Worm (Caenorhabditis elegans) whole organism, L3 larva: ENCODE measurements around the gene F40D4.13.

Experiments used
- R02D3.7 ChIP-seq: fragments of 150-350 bp; optimal IDR thresholded peaks from 2 replicates; lab custom pipeline; 2014; ENCODE audit warnings: missing biosample characterization, missing genetic modification characterization
- ZK546.5 ChIP-seq: sonication (generic microtip); optimal IDR thresholded peaks from 2 replicates; lab custom pipeline; 2017; ENCODE audit warnings: missing biosample characterization, missing genetic modification characterization
- aly-2 ChIP-seq: fragments of 150-350 bp; optimal IDR thresholded peaks from 2 replicates; lab custom pipeline; 2014; ENCODE audit warnings: missing biosample characterization, missing genetic modification characterization
- ama-1 ChIP-seq: fragments of 150-350 bp; optimal IDR thresholded peaks from 2 replicates; lab custom pipeline; 2018
- ceh-28 ChIP-seq: fragments of 150-350 bp; optimal IDR thresholded peaks from 2 replicates; lab custom pipeline; 2014; ENCODE audit warnings: missing biosample characterization, missing genetic modification reagents, missing genetic modification characterization
- ceh-82 ChIP-seq: fragments of 150-350 bp; optimal IDR thresholded peaks from 2 replicates; lab custom pipeline; 2014; ENCODE audit warnings: missing biosample characterization, missing genetic modification characterization
- ceh-9 ChIP-seq: sonication (generic microtip); optimal IDR thresholded peaks from 2 replicates; lab custom pipeline; 2018; ENCODE audit warnings: missing biosample characterization, missing genetic modification characterization
- daf-12 ChIP-seq: fragments of 150-350 bp; optimal IDR thresholded peaks from 2 replicates; lab custom pipeline; 2014; ENCODE audit warnings: missing biosample characterization, missing genetic modification reagents, missing genetic modification characterization
- egl-27 ChIP-seq: sonication (generic microtip); optimal IDR thresholded peaks from 4 replicates; lab custom pipeline; 2017; ENCODE audit warnings: missing biosample characterization, missing genetic modification reagents, missing genetic modification characterization
- egl-5 ChIP-seq: fragments of 150-350 bp; optimal IDR thresholded peaks from 2 replicates; lab custom pipeline; 2017; ENCODE audit warnings: missing biosample characterization, missing genetic modification reagents, missing genetic modification characterization, inconsistent platforms
- fkh-10 ChIP-seq: sonication (generic microtip); optimal IDR thresholded peaks from 2 replicates; lab custom pipeline; 2017; ENCODE audit warnings: missing biosample characterization, missing genetic modification reagents, missing genetic modification characterization
- fkh-2 ChIP-seq: fragments of 150-350 bp; optimal IDR thresholded peaks from 2 replicates; lab custom pipeline; 2014; ENCODE audit warnings: missing biosample characterization, missing genetic modification reagents, missing genetic modification characterization
- fos-1 ChIP-seq: fragments of 150-350 bp; optimal IDR thresholded peaks from 2 replicates; lab custom pipeline; 2014; ENCODE audit warnings: missing biosample characterization, missing genetic modification characterization
- hmg-11 ChIP-seq: sonication (generic microtip); optimal IDR thresholded peaks from 2 replicates; lab custom pipeline; 2016; ENCODE audit warnings: missing genetic modification characterization, missing compliant biosample characterization
- jun-1 ChIP-seq: fragments of 150-350 bp; optimal IDR thresholded peaks from 2 replicates; lab custom pipeline; 2014; ENCODE audit warnings: missing biosample characterization, missing genetic modification reagents, missing genetic modification characterization
- lsy-12 ChIP-seq: sonication (generic microtip); optimal IDR thresholded peaks from 2 replicates; lab custom pipeline; 2016; ENCODE audit warnings: mild to moderate bottlenecking, missing genetic modification characterization, missing compliant biosample characterization
- mdl-1 ChIP-seq: fragments of 150-350 bp; optimal IDR thresholded peaks from 2 replicates; lab custom pipeline; 2014; ENCODE audit warnings: missing biosample characterization, missing genetic modification characterization
- mml-1 ChIP-seq: fragments of 150-350 bp; sonication (generic microtip); optimal IDR thresholded peaks from 3 replicates; lab custom pipeline; 2014; ENCODE audit warnings: missing biosample characterization, missing genetic modification characterization
- nfya-1 ChIP-seq: sonication (generic microtip); optimal IDR thresholded peaks from 2 replicates; lab custom pipeline; 2017; ENCODE audit warnings: missing genetic modification characterization, mild to moderate bottlenecking, missing compliant biosample characterization, antibody characterized with exemption, moderate library complexity; ENCODE audit not compliant: insufficient read depth
- nhr-12 ChIP-seq: fragments of 150-350 bp; optimal IDR thresholded peaks from 2 replicates; lab custom pipeline; 2014; ENCODE audit warnings: missing biosample characterization, missing genetic modification characterization
- nhr-237 ChIP-seq: fragments of 150-350 bp; optimal IDR thresholded peaks from 2 replicates; lab custom pipeline; 2014; ENCODE audit warnings: missing biosample characterization, missing genetic modification characterization
- nhr-25 ChIP-seq: sonication (generic microtip); optimal IDR thresholded peaks from 2 replicates; lab custom pipeline; 2017; ENCODE audit warnings: missing biosample characterization, missing genetic modification characterization
- nhr-28 ChIP-seq: fragments of 150-350 bp; optimal IDR thresholded peaks from 2 replicates; lab custom pipeline; 2014; ENCODE audit warnings: missing biosample characterization, missing genetic modification characterization
- nhr-43 ChIP-seq: sonication (generic microtip); optimal IDR thresholded peaks from 2 replicates; lab custom pipeline; 2016; ENCODE audit warnings: mild to moderate bottlenecking, missing genetic modification characterization, missing compliant biosample characterization; ENCODE audit not compliant: poor library complexity, severe bottlenecking
- nhr-67 ChIP-seq: fragments of 150-350 bp; optimal IDR thresholded peaks from 2 replicates; lab custom pipeline; 2014; ENCODE audit warnings: missing biosample characterization, missing genetic modification characterization
- nhr-76 ChIP-seq: fragments of 150-350 bp; sonication (generic microtip); optimal IDR thresholded peaks from 5 replicates; lab custom pipeline; 2014; ENCODE audit warnings: missing biosample characterization, missing genetic modification characterization
- nhr-77 ChIP-seq: fragments of 150-350 bp; optimal IDR thresholded peaks from 2 replicates; lab custom pipeline; 2014; ENCODE audit warnings: missing biosample characterization, missing genetic modification characterization
- pha-4 ChIP-seq: fragments of 150-350 bp; optimal IDR thresholded peaks from 2 replicates; lab custom pipeline; 2014; ENCODE audit warnings: missing biosample characterization, missing genetic modification reagents, missing genetic modification characterization
- pqm-1 ChIP-seq: fragments of 150-350 bp; optimal IDR thresholded peaks from 2 replicates; lab custom pipeline; 2017; ENCODE audit warnings: missing biosample characterization, missing genetic modification characterization, inconsistent platforms
- sea-2 ChIP-seq: fragments of 150-350 bp; sonication (generic microtip); optimal IDR thresholded peaks from 4 replicates; lab custom pipeline; 2014; ENCODE audit warnings: missing biosample characterization, missing genetic modification reagents, missing genetic modification characterization
- snpc-4 ChIP-seq: fragments of 150-350 bp; optimal IDR thresholded peaks from 2 replicates; lab custom pipeline; 2014; ENCODE audit warnings: missing biosample characterization, missing genetic modification characterization
- tbx-2 ChIP-seq: sonication (generic microtip); optimal IDR thresholded peaks from 2 replicates; lab custom pipeline; 2016; ENCODE audit warnings: mild to moderate bottlenecking, missing genetic modification characterization, missing compliant biosample characterization
- unc-62 ChIP-seq: fragments of 150-350 bp; sonication (generic microtip); optimal IDR thresholded peaks from 4 replicates; lab custom pipeline; 2014; ENCODE audit warnings: missing biosample characterization, missing genetic modification reagents, missing genetic modification characterization
- zag-1 ChIP-seq: fragments of 150-350 bp; optimal IDR thresholded peaks from 2 replicates; lab custom pipeline; 2014; ENCODE audit warnings: missing biosample characterization, missing genetic modification characterization
- ztf-11 ChIP-seq: fragments of 150-350 bp; optimal IDR thresholded peaks from 2 replicates; lab custom pipeline; 2014; ENCODE audit warnings: missing biosample characterization, missing genetic modification characterization
- ztf-4 ChIP-seq: fragments of 150-350 bp; optimal IDR thresholded peaks from 2 replicates; lab custom pipeline; 2014; ENCODE audit warnings: missing biosample characterization, missing genetic modification characterization

F40D4.13 gene

ce11 chrV:17182045-17182444 is 25.0 kb upstream of the F40D4.13 start, which contains the start of gene srh-159:
Gene srh-159, plus strand, starts transcription at chrV:17182345.
- TF ChIP-seq nhr-25 (tag; lab: Kevin White, UChicago) (no peak), daf-12 (tag; lab: Kevin White, UChicago) (no peak), nhr-28 (tag; lab: Kevin White, UChicago) (no peak), mdl-1 (tag; lab: Kevin White, UChicago) (no peak), mml-1 (tag; lab: Kevin White, UChicago) (no peak), ceh-9 (tag; lab: Kevin White, UChicago) (no peak), ama-1 (lab: Kevin White, UChicago) (no peak), sea-2 (GFP tag; lab: Kevin White, UChicago) (no peak), nhr-67 (tag; lab: Kevin White, UChicago) (no peak), snpc-4 (tag; lab: Kevin White, UChicago) (no peak), ceh-82 (tag; lab: Kevin White, UChicago) (no peak), egl-27 (tag; lab: Kevin White, UChicago) (no peak), hmg-11 (tag; lab: Kevin White, UChicago) (no peak), fkh-2 (tag; lab: Kevin White, UChicago) (no peak), nhr-77 (tag; lab: Kevin White, UChicago) (no peak), unc-62 (no peak), nhr-237 (tag; lab: Kevin White, UChicago) (no peak), fkh-10 (no peak)

ce11 chrV:17178457-17178856 is 21.4 kb upstream of the F40D4.13 start, which contains the start of gene srh-174:
Gene srh-174, plus strand, starts transcription at chrV:17178757.
- TF ChIP-seq hmg-11 (tag; lab: Kevin White, UChicago) (no peak), nhr-25 (tag; lab: Kevin White, UChicago) (no peak), ztf-11 (tag; lab: Kevin White, UChicago) (no peak), ceh-28 (tag; lab: Kevin White, UChicago) (no peak), daf-12 (tag; lab: Kevin White, UChicago) (no peak), R02D3.7 (no peak), unc-62 (no peak), nhr-237 (tag; lab: Kevin White, UChicago) (no peak), jun-1 (no peak), egl-27 (tag; lab: Kevin White, UChicago) (no peak), mdl-1 (tag; lab: Kevin White, UChicago) (no peak), lsy-12 (tag; lab: Kevin White, UChicago) (no peak), aly-2 (tag; lab: Kevin White, UChicago) (no peak), tbx-2 (no peak), ama-1 (lab: Kevin White, UChicago) (no peak), ztf-4 (tag; lab: Kevin White, UChicago) (no peak), egl-5 (no peak), snpc-4 (tag; lab: Kevin White, UChicago) (no peak), pqm-1 (tag; lab: Kevin White, UChicago) (no peak)

- TF ChIP-seq hmg-11 (tag; lab: Kevin White, UChicago) = no peak
- TF ChIP-seq R02D3.7 = no peak
- TF ChIP-seq ama-1 (lab: Kevin White, UChicago) = no peak
- no peak for TF ChIP-seq nhr-43
- TF ChIP-seq ceh-82 (tag; lab: Kevin White, UChicago) = no peak
- TF ChIP-seq fkh-10 = no peak
- TF ChIP-seq ceh-9 (tag; lab: Kevin White, UChicago) = no peak
- TF ChIP-seq jun-1 = no peak
- no peak for TF ChIP-seq nhr-76 (tag; lab: Kevin White, UChicago)
- TF ChIP-seq mml-1 (tag; lab: Kevin White, UChicago) = no peak
- no peak for TF ChIP-seq fos-1
- no peak for TF ChIP-seq egl-5
- TF ChIP-seq pha-4 = no peak
- TF ChIP-seq ztf-4 (tag; lab: Kevin White, UChicago) = no peak
- no peak for TF ChIP-seq zag-1 (tag; lab: Kevin White, UChicago)
- TF ChIP-seq nhr-67 (tag; lab: Kevin White, UChicago) = no peak
- no peak for TF ChIP-seq nhr-77 (tag; lab: Kevin White, UChicago)
- TF ChIP-seq nfya-1 = no peak
- TF ChIP-seq egl-27 (tag; lab: Kevin White, UChicago) = no peak
- TF ChIP-seq nhr-12 = no peak
Observed at ce11 chrV:17177967-17178366, 20.9 kb upstream of the F40D4.13 start, which contains the start of gene srsx-1. Gene srsx-1, minus strand, starts transcription at chrV:17178067.

ce11 chrV:17173738-17174137 is 16.7 kb upstream of the F40D4.13 start, which contains the start of gene srbc-25:
Gene srbc-25, plus strand, starts transcription at chrV:17174038.
- TF ChIP-seq pqm-1 (tag; lab: Kevin White, UChicago) (no peak), ZK546.5 (tag; lab: Kevin White, UChicago) (no peak), lsy-12 (tag; lab: Kevin White, UChicago) (no peak)
